Worm (Caenorhabditis elegans) whole organism, mixed stage, embryonic: ENCODE data around the gene F46H6.5.

Experiments used
- M03D4.4 ChIP-seq: sonication (generic microtip); optimal IDR thresholded peaks from 2 replicates; lab custom pipeline; 2017; ENCODE audit warnings: mild to moderate bottlenecking, missing genetic modification characterization, missing compliant biosample characterization
- bed-3 ChIP-seq: fragments of 200-800 bp; sonication (Bioruptor generic); optimal IDR thresholded peaks from 3 replicates; lab custom pipeline; 2018; ENCODE audit warnings: mild to moderate bottlenecking, missing genetic modification characterization, moderate library complexity, missing compliant biosample characterization
- blmp-1 ChIP-seq: fragments of 150-350 bp; optimal IDR thresholded peaks from 2 replicates; lab custom pipeline; 2014; ENCODE audit warnings: missing biosample characterization, missing genetic modification characterization
- ceh-39 ChIP-seq: fragments of 150-350 bp; optimal IDR thresholded peaks from 2 replicates; lab custom pipeline; 2014; ENCODE audit warnings: missing biosample characterization, missing genetic modification characterization
- ceh-43 ChIP-seq: fragments of 200-800 bp; sonication (Bioruptor generic); optimal IDR thresholded peaks from 2 replicates; lab custom pipeline; 2018; ENCODE audit warnings: mild to moderate bottlenecking, missing genetic modification characterization, moderate library complexity, missing compliant biosample characterization
- ceh-83 ChIP-seq: fragments of 200-800 bp; sonication (Bioruptor generic); optimal IDR thresholded peaks from 2 replicates; lab custom pipeline; 2018; ENCODE audit warnings: mild to moderate bottlenecking, missing genetic modification characterization, missing compliant biosample characterization
- ces-1 ChIP-seq: fragments of 150-350 bp; optimal IDR thresholded peaks from 2 replicates; lab custom pipeline; 2014; ENCODE audit warnings: missing biosample characterization, missing genetic modification reagents, missing genetic modification characterization
- cnd-1 ChIP-seq: fragments of 200-800 bp; sonication (Bioruptor generic); optimal IDR thresholded peaks from 2 replicates; lab custom pipeline; 2018; ENCODE audit warnings: mild to moderate bottlenecking, missing genetic modification characterization, missing compliant biosample characterization
- drap-1 ChIP-seq: fragments of 200-800 bp; sonication (Bioruptor generic); optimal IDR thresholded peaks from 3 replicates; lab custom pipeline; 2018; ENCODE audit warnings: mild to moderate bottlenecking, missing genetic modification characterization, missing compliant biosample characterization
- elt-1 ChIP-seq: sonication (generic microtip); optimal IDR thresholded peaks from 2 replicates; lab custom pipeline; 2017; ENCODE audit warnings: missing genetic modification characterization, mild to moderate bottlenecking, missing compliant biosample characterization, antibody characterized with exemption, moderate library complexity, borderline replicate concordance; ENCODE audit not compliant: insufficient read depth
- flh-1 ChIP-seq: fragments of 200-800 bp; sonication (Bioruptor generic); optimal IDR thresholded peaks from 2 replicates; lab custom pipeline; 2018; ENCODE audit warnings: mild to moderate bottlenecking, missing genetic modification characterization, moderate library complexity, missing compliant biosample characterization
- ham-2 ChIP-seq: fragments of 200-800 bp; sonication (Bioruptor generic); optimal IDR thresholded peaks from 2 replicates; lab custom pipeline; 2018; ENCODE audit warnings: mild to moderate bottlenecking, missing genetic modification characterization, missing compliant biosample characterization
- hlh-1 ChIP-seq: fragments of 150-350 bp; optimal IDR thresholded peaks from 2 replicates; lab custom pipeline; 2014; ENCODE audit warnings: missing biosample characterization, missing genetic modification reagents, missing genetic modification characterization
- lsy-2 ChIP-seq: fragments of 150-350 bp; optimal IDR thresholded peaks from 2 replicates; lab custom pipeline; 2014; ENCODE audit warnings: missing biosample characterization, missing genetic modification characterization
- mep-1 ChIP-seq: fragments of 150-350 bp; optimal IDR thresholded peaks from 2 replicates; lab custom pipeline; 2017; ENCODE audit warnings: missing biosample characterization, missing genetic modification reagents, missing genetic modification characterization, inconsistent platforms
- nhr-12 ChIP-seq: fragments of 150-350 bp; optimal IDR thresholded peaks from 2 replicates; lab custom pipeline; 2014; ENCODE audit warnings: missing biosample characterization, missing genetic modification characterization
- nhr-2 ChIP-seq: fragments of 150-350 bp; optimal IDR thresholded peaks from 2 replicates; lab custom pipeline; 2014; ENCODE audit warnings: missing biosample characterization, missing genetic modification characterization
- nhr-237 ChIP-seq: fragments of 150-350 bp; optimal IDR thresholded peaks from 2 replicates; lab custom pipeline; 2014; ENCODE audit warnings: missing biosample characterization, missing genetic modification characterization
- nhr-28 ChIP-seq: fragments of 150-350 bp; optimal IDR thresholded peaks from 2 replicates; lab custom pipeline; 2014; ENCODE audit warnings: missing biosample characterization, missing genetic modification characterization
- pha-4 ChIP-seq: fragments of 150-350 bp; optimal IDR thresholded peaks from 2 replicates; lab custom pipeline; 2018; ENCODE audit warnings: missing biosample characterization, missing genetic modification reagents, missing genetic modification characterization
- snpc-4 ChIP-seq: fragments of 150-350 bp; optimal IDR thresholded peaks from 2 replicates; lab custom pipeline; 2014; ENCODE audit warnings: missing biosample characterization, missing genetic modification characterization
- sptf-1 ChIP-seq: sonication (generic microtip); optimal IDR thresholded peaks from 2 replicates; lab custom pipeline; 2017; ENCODE audit warnings: mild to moderate bottlenecking, missing genetic modification characterization, moderate library complexity, missing compliant biosample characterization
- tbx-8 ChIP-seq: fragments of 200-800 bp; sonication (Bioruptor generic); optimal IDR thresholded peaks from 2 replicates; lab custom pipeline; 2018; ENCODE audit warnings: mild to moderate bottlenecking, missing genetic modification characterization, moderate library complexity, missing compliant biosample characterization
- unc-120 ChIP-seq: sonication (generic microtip); optimal IDR thresholded peaks from 2 replicates; lab custom pipeline; 2017; ENCODE audit warnings: missing genetic modification characterization, missing compliant biosample characterization; ENCODE audit not compliant: poor library complexity, severe bottlenecking
- unc-39 ChIP-seq: fragments of 150-350 bp; optimal IDR thresholded peaks from 2 replicates; lab custom pipeline; 2014; ENCODE audit warnings: missing biosample characterization, missing genetic modification characterization
- unc-62 ChIP-seq: fragments of 150-350 bp; optimal IDR thresholded peaks from 2 replicates; lab custom pipeline; 2014; ENCODE audit warnings: missing biosample characterization, missing genetic modification reagents, missing genetic modification characterization
- zip-8 ChIP-seq: fragments of 150-350 bp; optimal IDR thresholded peaks from 2 replicates; lab custom pipeline; 2014; ENCODE audit warnings: missing biosample characterization, missing genetic modification characterization
- ztf-11 ChIP-seq: fragments of 150-350 bp; optimal IDR thresholded peaks from 2 replicates; lab custom pipeline; 2014; ENCODE audit warnings: missing biosample characterization, missing genetic modification characterization

The F46H6.5 gene

DNA sequence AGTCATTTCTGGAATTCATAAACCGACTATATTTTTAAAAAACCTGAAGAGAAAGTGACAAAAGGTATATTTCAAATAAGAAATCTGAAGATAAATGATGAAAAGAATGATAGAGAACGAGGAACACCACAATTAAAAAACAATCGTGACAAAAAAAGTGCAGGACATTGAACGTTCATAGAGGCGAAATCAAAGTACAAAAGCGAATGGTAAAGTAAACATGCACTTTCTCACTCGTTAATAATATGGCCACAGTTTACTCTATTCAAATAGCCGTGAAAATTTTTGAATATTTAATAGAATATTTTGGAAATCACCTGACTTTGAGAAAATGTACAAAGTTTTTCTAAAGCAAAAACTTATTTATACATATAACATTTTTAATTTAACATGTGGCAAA, at the start of gene F46H6.5:
F46H6.5 (minus strand) TSS at position 10 of the 400 bp plus-strand sequence.
- TF ChIP-seq elt-1 (tag; lab: Kevin White, UChicago) (no peak), blmp-1 (tag; lab: Kevin White, UChicago) (no peak), ceh-83 (GFP tag; lab: Kevin White, UChicago) (no peak), ham-2 (GFP tag; lab: Kevin White, UChicago) (no peak), M03D4.4 (tag; lab: Kevin White, UChicago) (no peak), zip-8 (no peak), tbx-8 (GFP tag; lab: Kevin White, UChicago) (no peak), snpc-4 (no peak), drap-1 (GFP tag; lab: Kevin White, UChicago) (no peak), nhr-28 (tag; lab: Kevin White, UChicago) (no peak)

ce11 chrX:4534112-4534511, 42.1 kb upstream of the F46H6.5 start:
- TF ChIP-seq zip-8: no peak
- TF ChIP-seq unc-39 (tag; lab: Kevin White, UChicago): no peak
- no peak for TF ChIP-seq ceh-83 (GFP tag; lab: Kevin White, UChicago)
- TF ChIP-seq ztf-11 (tag; lab: Kevin White, UChicago): no peak
- TF ChIP-seq elt-1 (tag; lab: Kevin White, UChicago): no peak
- no peak for TF ChIP-seq flh-1 (GFP tag; lab: Kevin White, UChicago)
- TF ChIP-seq sptf-1 (tag; lab: Kevin White, UChicago): no peak
- no peak for TF ChIP-seq nhr-28 (tag; lab: Kevin White, UChicago)
- TF ChIP-seq tbx-8 (GFP tag; lab: Kevin White, UChicago): no peak
- TF ChIP-seq ces-1 (GFP tag; lab: Kevin White, UChicago): no peak

ce11 chrX:4532160-4532741, 40.2 kb upstream of the F46H6.5 start, which contains the start of gene nhr-35:
Gene nhr-35 (plus strand): TSS chrX:4532691.
- TF ChIP-seq nhr-237 (tag; lab: Kevin White, UChicago): no peak
- TF ChIP-seq bed-3 (GFP tag; lab: Kevin White, UChicago): no peak
- TF ChIP-seq nhr-12 (tag; lab: Kevin White, UChicago): no peak
- no peak for TF ChIP-seq cnd-1 (tag; lab: Kevin White, UChicago)
- no peak for TF ChIP-seq ceh-39 (tag; lab: Kevin White, UChicago)
- TF ChIP-seq ham-2 (GFP tag; lab: Kevin White, UChicago): peak; percentile 6
- peak; percentile 60 for TF ChIP-seq nhr-2 (tag; lab: Kevin White, UChicago)
- peak; percentile 95 for TF ChIP-seq unc-62 (GFP tag; lab: Kevin White, UChicago)
- no peak for TF ChIP-seq pha-4 (tag; lab: Kevin White, UChicago)
- no peak for TF ChIP-seq ces-1 (GFP tag; lab: Kevin White, UChicago)
- peak; percentile 43 for TF ChIP-seq unc-120 (tag; lab: Kevin White, UChicago)
- TF ChIP-seq ceh-43 (GFP tag; lab: Kevin White, UChicago): no peak
- no peak for TF ChIP-seq lsy-2 (tag; lab: Kevin White, UChicago)
- no peak for TF ChIP-seq unc-39 (tag; lab: Kevin White, UChicago)
- peak; percentile 91 for TF ChIP-seq hlh-1
- TF ChIP-seq elt-1 (tag; lab: Kevin White, UChicago): no peak
- no peak for TF ChIP-seq mep-1
- no peak for TF ChIP-seq ceh-83 (GFP tag; lab: Kevin White, UChicago)
- no peak for TF ChIP-seq ztf-11 (tag; lab: Kevin White, UChicago)

DNA sequence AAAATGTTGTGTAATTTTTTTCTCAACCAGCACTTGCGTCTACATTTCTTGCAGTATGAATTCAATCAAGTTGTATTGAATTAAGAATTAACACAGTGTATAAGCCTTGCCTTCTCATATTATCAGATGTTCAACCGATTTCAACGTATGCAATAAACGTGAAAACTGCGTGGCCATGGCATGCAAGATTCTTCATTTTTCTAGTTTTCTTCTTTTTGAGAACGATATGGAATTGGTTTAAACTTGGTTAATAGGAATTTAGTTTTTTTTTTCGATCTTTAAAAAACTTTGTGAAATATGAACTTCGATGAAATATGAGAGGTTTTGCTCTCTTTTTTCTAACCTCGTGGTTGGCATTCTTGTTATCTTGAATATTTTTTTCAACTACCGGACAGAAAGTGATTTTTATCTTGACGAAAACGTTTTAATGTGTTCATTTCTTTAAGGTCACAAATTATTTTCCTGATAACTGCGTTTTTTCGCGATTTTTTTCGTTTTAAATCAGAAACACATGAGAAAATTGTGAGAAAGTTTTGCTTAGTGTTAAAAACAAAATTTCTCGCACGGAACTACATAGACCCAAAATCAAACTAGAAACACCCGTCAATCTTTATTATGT, 38.5 kb upstream of the F46H6.5 start:
- no peak for TF ChIP-seq hlh-1
- TF ChIP-seq ceh-83 (GFP tag; lab: Kevin White, UChicago): no peak
- TF ChIP-seq drap-1 (GFP tag; lab: Kevin White, UChicago): no peak
- no peak for TF ChIP-seq M03D4.4 (tag; lab: Kevin White, UChicago)

- TF ChIP-seq bed-3 (GFP tag; lab: Kevin White, UChicago) (no peak), elt-1 (tag; lab: Kevin White, UChicago) (peak; percentile 76)
These were observed 36.9 kb upstream of the F46H6.5 start for ce11 chrX:4528905-4529304.
